Fruit fly (Drosophila melanogaster): ENCODE data around the gene Ref1.

The Ref1 gene

DNA sequence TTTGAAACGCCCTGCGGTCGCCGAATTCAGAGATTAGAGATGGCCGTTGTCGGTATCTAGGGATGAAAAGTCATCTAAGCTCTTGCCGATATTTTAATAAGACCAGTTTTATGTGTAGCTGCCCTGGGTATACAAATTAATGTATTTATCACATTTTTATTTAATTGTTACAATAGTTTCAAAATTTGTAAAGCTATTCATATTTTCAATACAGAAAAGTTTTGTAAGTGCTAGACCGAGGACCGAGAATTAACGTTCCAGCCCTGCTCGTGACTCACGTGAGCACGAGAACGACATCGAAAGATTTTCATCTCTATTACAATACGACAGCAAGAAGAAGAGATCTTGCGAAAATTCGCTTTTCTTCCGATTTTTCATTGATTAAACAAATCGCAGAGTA lies 13.1 kb downstream of the Ref1 start, which contains the start of the genes CG1105 and CG1965 (continued):
- TF ChIP-seq gem (tag; optimal IDR thresholded peaks at IDR 0.05) (peak; percentile 96), HLH54F (GFP tag; optimal IDR thresholded peaks at IDR 0.05) (peak; percentile 97), Eip74EF (GFP tag; optimal IDR thresholded peaks at IDR 0.05) (peak in 1 of 2 experiments; percentile 74), ttk (GFP tag; IDR thresholded peaks at IDR 0.05) (peak; percentile 91), lab (GFP tag; optimal IDR thresholded peaks at IDR 0.05) (peak; percentile 92), sd (tag; optimal IDR thresholded peaks at IDR 0.05) (peak; percentile 82), h (optimal IDR thresholded peaks at IDR 0.05) (no peak), CG16813 (GFP tag; IDR thresholded peaks at IDR 0.05; ENCODE audit: partially characterized antibody) (peak; percentile 99), luna (GFP tag; optimal IDR thresholded peaks at IDR 0.05) (peak; percentile 81), vnd (GFP tag; IDR thresholded peaks at IDR 0.05; ENCODE audit: partially characterized antibody) (peak; percentile 98), CG8359 (GFP tag; optimal IDR thresholded peaks at IDR 0.05; ENCODE audit: borderline replicate concordance) (peak; percentile 71), Hr3 (GFP tag; optimal IDR thresholded peaks at IDR 0.05) (peak; percentile 96), Bdp1 (GFP tag; optimal IDR thresholded peaks at IDR 0.05) (peak; percentile 85), CG9876 (GFP tag; optimal IDR thresholded peaks at IDR 0.05) (peak; percentile 92), vvl (GFP tag; IDR thresholded peaks at IDR 0.05) (peak; percentile 94), Dip2 (GFP tag; IDR thresholded peaks at IDR 0.05) (peak; percentile 37; the same call in 1 of the 2 replicates), Dfd (GFP tag; optimal IDR thresholded peaks at IDR 0.05) (peak in 1 of 2 experiments; percentile 90), CG15073 (GFP tag; optimal IDR thresholded peaks at IDR 0.05) (peak; percentile 51), zfh1 (GFP tag; IDR thresholded peaks at IDR 0.05) (peak; percentile 95), gsb (GFP tag; IDR thresholded peaks at IDR 0.05) (peak; percentile 83), Camta (GFP tag; optimal IDR thresholded peaks at IDR 0.05) (peak; percentile 88), CG7928 (GFP tag; optimal IDR thresholded peaks at IDR 0.05) (peak; percentile 99), Six4 (GFP tag; optimal IDR thresholded peaks at IDR 0.05) (peak; percentile 94), CG14050 (GFP tag; IDR thresholded peaks at IDR 0.05) (peak; percentile 85), Dad (GFP tag; optimal IDR thresholded peaks at IDR 0.05) (peak; percentile 92), Abd-B (GFP tag; optimal IDR thresholded peaks at IDR 0.05) (peak; percentile 95), Dip3 (GFP tag; optimal IDR thresholded peaks at IDR 0.05) (peak; percentile 94), Med (GFP tag) (peak; percentile 99), Hey (tag; optimal IDR thresholded peaks at IDR 0.05) (peak; percentile 24), amos (GFP tag; IDR thresholded peaks at IDR 0.05; ENCODE audit: partially characterized antibody) (peak; percentile 97), ato (GFP tag; IDR thresholded peaks at IDR 0.05; ENCODE audit: partially characterized antibody) (peak; percentile 86), CG8944 (GFP tag; optimal IDR thresholded peaks at IDR 0.05) (peak; percentile 94), eve (GFP tag; optimal IDR thresholded peaks at IDR 0.05) (peak in 1 of 2 experiments; percentile 69), btn (GFP tag; optimal IDR thresholded peaks at IDR 0.05) (peak; percentile 70), CG7372 (GFP tag; IDR thresholded peaks at IDR 0.05) (peak; percentile 94), CG17385 (GFP tag; optimal IDR thresholded peaks at IDR 0.05) (peak; percentile 98), CHES-1-like (GFP tag; optimal IDR thresholded peaks at IDR 0.05) (peak; percentile 93), ewg (GFP tag; optimal IDR thresholded peaks at IDR 0.05) (peak; percentile 79), CG9817 (tag; optimal IDR thresholded peaks at IDR 0.05) (peak; percentile 94), Sry-δ (GFP tag; optimal IDR thresholded peaks at IDR 0.05) (peak; percentile 100), br (optimal IDR thresholded peaks at IDR 0.05) (no peak), Ssrp (tag; optimal IDR thresholded peaks at IDR 0.05) (peak; percentile 94)

DNA sequence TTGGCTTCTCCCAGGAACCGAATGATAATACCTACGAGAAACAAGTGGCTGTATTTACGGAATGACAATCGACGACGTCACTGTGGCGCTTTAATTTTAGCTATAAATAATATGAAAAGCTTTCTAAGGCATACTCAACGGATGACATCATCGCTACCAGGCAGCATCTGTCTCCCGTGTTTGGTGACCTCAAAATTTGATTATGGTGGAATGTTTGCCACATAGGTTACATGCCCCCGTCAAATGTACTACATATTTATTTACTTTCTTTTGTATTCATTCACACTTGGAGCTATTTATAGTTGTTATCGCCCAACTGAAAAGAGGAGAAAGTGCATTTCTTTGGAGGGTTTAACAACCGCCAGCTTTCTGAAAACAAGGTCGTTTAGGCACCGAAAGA lies 13.9 kb downstream of the Ref1 start:
- TF ChIP-seq CG12155 (GFP tag; optimal IDR thresholded peaks at IDR 0.05) (no peak), Nf-YB (GFP tag; optimal IDR thresholded peaks at IDR 0.05) (no peak), CG7372 (GFP tag; IDR thresholded peaks at IDR 0.05) (no peak), CG15696 (tag; optimal IDR thresholded peaks at IDR 0.05) (no peak), crp (GFP tag; optimal IDR thresholded peaks at IDR 0.05) (no peak), zen2 (GFP tag; IDR thresholded peaks at IDR 0.05; ENCODE audit: partially characterized antibody) (no peak), pnt (GFP tag; optimal IDR thresholded peaks at IDR 0.05) (no peak), so (GFP tag; IDR thresholded peaks at IDR 0.05) (no peak), kah (GFP tag; optimal IDR thresholded peaks at IDR 0.05) (peak; percentile 15), CG18619 (GFP tag; optimal IDR thresholded peaks at IDR 0.05) (no peak), D19B (GFP tag; optimal IDR thresholded peaks at IDR 0.05) (no peak), CG12769 (tag; optimal IDR thresholded peaks at IDR 0.05) (peak; percentile 35)

All from whole organism, embryonic.